Worm (Caenorhabditis elegans) whole organism, young adult: ENCODE results near the gene dhhc-14.

Experiments
- B0336.3 ChIP-seq: fragments of 200-800 bp; sonication (Bioruptor generic); IDR thresholded peaks from 2 replicates; pipeline ENCODE4 v1.3.6; 2022; ENCODE audit warnings: missing genetic modification characterization, missing compliant biosample characterization
- F39B2.1 ChIP-seq: fragments of 200-800 bp; sonication (Bioruptor generic); IDR thresholded peaks from 2 replicates; pipeline ENCODE4 v1.3.6; 2022; ENCODE audit warnings: missing genetic modification reagents, missing genetic modification characterization, missing compliant biosample characterization
- F49E8.2 ChIP-seq: sonication (generic microtip); optimal IDR thresholded peaks from 3 replicates; lab custom pipeline; 2017; ENCODE audit warnings: missing genetic modification characterization, mild to moderate bottlenecking, missing compliant biosample characterization, antibody characterized with exemption, moderate library complexity; ENCODE audit not compliant: insufficient read depth
- F52B5.7 ChIP-seq: sonication (generic microtip); optimal IDR thresholded peaks from 2 replicates; lab custom pipeline; 2016; ENCODE audit warnings: mild to moderate bottlenecking, missing genetic modification characterization, missing compliant biosample characterization
- attf-5 ChIP-seq: fragments of 200-800 bp; sonication (Bioruptor generic); optimal IDR thresholded peaks from 2 replicates; lab custom pipeline; 2018; ENCODE audit warnings: mild to moderate bottlenecking, missing genetic modification characterization, missing compliant biosample characterization
- ccch-3 ChIP-seq: fragments of 200-800 bp; sonication (Bioruptor generic); optimal IDR thresholded peaks from 2 replicates; lab custom pipeline; 2018; ENCODE audit warnings: mild to moderate bottlenecking, missing genetic modification characterization, missing compliant biosample characterization
- chd-7 ChIP-seq: sonication (generic microtip); optimal IDR thresholded peaks from 2 replicates; lab custom pipeline; 2016; ENCODE audit warnings: mild to moderate bottlenecking, missing genetic modification characterization, moderate library complexity, missing compliant biosample characterization
- die-1 ChIP-seq: sonication (generic microtip); optimal IDR thresholded peaks from 2 replicates; lab custom pipeline; 2016; ENCODE audit warnings: missing genotype, mild to moderate bottlenecking, missing genetic modification characterization, missing compliant biosample characterization
- egl-44 ChIP-seq: fragments of 200-800 bp; sonication (Bioruptor generic); IDR thresholded peaks from 2 replicates; pipeline ENCODE4 v1.3.6; 2022; ENCODE audit warnings: missing genetic modification reagents, missing genetic modification characterization, missing compliant biosample characterization
- ets-4 ChIP-seq: fragments of 200-800 bp; sonication (Bioruptor generic); optimal IDR thresholded peaks from 2 replicates; lab custom pipeline; 2018; ENCODE audit warnings: mild to moderate bottlenecking, missing genetic modification characterization, missing compliant biosample characterization
- let-526 ChIP-seq: fragments of 200-800 bp; sonication (Bioruptor generic); IDR thresholded peaks from 2 replicates; pipeline ENCODE4 v1.3.6; 2022; ENCODE audit warnings: missing genetic modification reagents, missing genetic modification characterization, missing compliant biosample characterization
- lin-35 ChIP-seq, 3 experiments: fragments of 150-350 bp in 2 of 3; sonication (generic microtip) in 1 of 3; optimal IDR thresholded peaks; 2 replicates each; lab custom pipeline; 2014 to 2018; ENCODE audit warnings: missing biosample characterization in 3 of 3, missing genetic modification characterization in 3 of 3, missing genetic modification reagents in 3 of 3
- lin-54 ChIP-seq: fragments of 200-800 bp; sonication (Bioruptor generic); optimal IDR thresholded peaks from 2 replicates; lab custom pipeline; 2018; ENCODE audit warnings: mild to moderate bottlenecking, missing genetic modification characterization, missing compliant biosample characterization
- lsl-1 ChIP-seq: fragments of 200-800 bp; sonication (Bioruptor generic); optimal IDR thresholded peaks from 2 replicates; lab custom pipeline; 2018; ENCODE audit warnings: mild to moderate bottlenecking, missing genetic modification characterization, moderate library complexity, missing compliant biosample characterization
- madf-8 ChIP-seq: fragments of 200-800 bp; sonication (Bioruptor generic); conservative IDR thresholded peaks from 2 replicates; pipeline ENCODE4 v1.3.6; 2022; ENCODE audit warnings: missing genetic modification reagents, missing genetic modification characterization, missing compliant biosample characterization
- repo-1 ChIP-seq: sonication (generic microtip); optimal IDR thresholded peaks from 2 replicates; lab custom pipeline; 2017; ENCODE audit warnings: mild to moderate bottlenecking, missing genetic modification characterization, missing compliant biosample characterization
- snpc-1.3 ChIP-seq: sonication (generic microtip); optimal IDR thresholded peaks from 2 replicates; lab custom pipeline; 2017; ENCODE audit warnings: missing genetic modification characterization, mild to moderate bottlenecking, missing compliant biosample characterization, antibody characterized with exemption, moderate library complexity, missing genotype, missing genetic modification reagents; ENCODE audit not compliant: insufficient read depth
- snpc-3.4 ChIP-seq: sonication (generic microtip); optimal IDR thresholded peaks from 2 replicates; lab custom pipeline; 2017; ENCODE audit warnings: missing genetic modification characterization, mild to moderate bottlenecking, missing compliant biosample characterization, antibody characterized with exemption, moderate library complexity, missing genotype, missing genetic modification reagents
- snpc-4 ChIP-seq, 5 experiments: fragments of 150-350 bp in 1 of 5; sonication (generic microtip) in 4 of 5; optimal IDR thresholded peaks; 2 replicates each; lab custom pipeline; 2014 to 2018; ENCODE audit warnings: missing genetic modification characterization in 5 of 5, missing biosample characterization in 3 of 5, antibody characterized with exemption in 2 of 5, mild to moderate bottlenecking in 2 of 5, missing compliant biosample characterization in 2 of 5, missing genotype in 2 of 5, moderate library complexity in 2 of 5, missing genetic modification reagents in 1 of 5
- ztf-26 ChIP-seq: sonication (generic microtip); optimal IDR thresholded peaks from 2 replicates; lab custom pipeline; 2017; ENCODE audit warnings: missing genetic modification characterization, missing compliant biosample characterization

Gene dhhc-14

DNA sequence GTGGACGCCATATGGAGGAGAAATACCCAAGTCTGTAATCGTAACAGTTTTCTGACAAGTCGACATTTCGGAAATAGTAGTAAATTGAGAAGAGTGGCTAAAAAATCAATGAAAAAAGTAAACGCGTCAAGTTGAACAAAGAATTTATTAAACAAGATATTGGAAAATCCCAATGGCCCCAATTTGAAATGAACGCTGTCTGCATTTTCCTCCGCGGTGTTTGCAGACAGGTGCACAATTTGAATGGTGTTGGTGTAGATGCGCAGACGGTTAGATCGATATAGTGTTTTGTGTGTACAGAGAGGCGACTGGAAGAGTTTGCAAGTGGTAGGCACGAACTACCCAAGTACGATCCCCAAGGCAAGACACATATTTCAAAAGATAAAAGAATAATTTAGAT lies 52.9 kb downstream of the dhhc-14 start, which contains the start of the genes H35N09.2 and H35N09.1 (continued):
- no peak for TF ChIP-seq F49E8.2
- TF ChIP-seq F52B5.7 (tag; lab: Kevin White, UChicago) = no peak
- no peak for TF ChIP-seq B0336.3 (GFP tag; lab: Robert Waterston, UW)
- TF ChIP-seq madf-8 = no peak
- no peak for TF ChIP-seq snpc-3.4 (tag; lab: Kevin White, UChicago)
- TF ChIP-seq lin-54 (GFP tag; lab: Kevin White, UChicago) = peak; percentile 42
- no peak for TF ChIP-seq lsl-1 (GFP tag; lab: Kevin White, UChicago)
- no peak for TF ChIP-seq lin-35 (GFP tag; optimal IDR thresholded peaks at IDR 0.05; lab: Kevin White, UChicago)
- no peak for TF ChIP-seq egl-44 (GFP tag; lab: Robert Waterston, UW)
- no peak for TF ChIP-seq ccch-3
- TF ChIP-seq F39B2.1 (GFP tag; lab: Robert Waterston, UW) = no peak
- no peak for TF ChIP-seq snpc-4 (GFP tag; optimal IDR thresholded peaks at IDR 0.05; lab: Kevin White, UChicago)
- peak in 1 of 4 experiments; percentile 31 for TF ChIP-seq snpc-4 (tag; optimal IDR thresholded peaks at IDR 0.05; lab: Kevin White, UChicago)
- no peak for TF ChIP-seq die-1
- TF ChIP-seq chd-7 (tag; lab: Kevin White, UChicago) = no peak
- no peak for TF ChIP-seq snpc-1.3
- TF ChIP-seq ets-4 = no peak
- TF ChIP-seq let-526 (GFP tag; lab: Robert Waterston, UW) = no peak
- TF ChIP-seq attf-5 (GFP tag; lab: Kevin White, UChicago) = peak; percentile 91
- no peak for TF ChIP-seq repo-1 (tag; lab: Kevin White, UChicago)
- TF ChIP-seq ztf-26 (tag; lab: Kevin White, UChicago) = no peak
- TF ChIP-seq, all 124 proteins: peak for 8
